Worm (Caenorhabditis elegans) whole organism, young adult: Measurements from ENCODE around the gene C16B8.4.

ENCODE experiments used
- B0261.1 ChIP-seq: sonication (generic microtip); optimal IDR thresholded peaks from 2 replicates; lab custom pipeline; 2016; ENCODE audit warnings: mild to moderate bottlenecking, missing genetic modification characterization, moderate library complexity, missing compliant biosample characterization
- C06A6.2 ChIP-seq: fragments of 200-800 bp; sonication (Bioruptor generic); conservative IDR thresholded peaks from 2 replicates; pipeline ENCODE4 v1.3.6; 2022; ENCODE audit warnings: missing genetic modification characterization, missing compliant biosample characterization
- F33H1.4 ChIP-seq: fragments of 200-800 bp; sonication (Bioruptor generic); IDR thresholded peaks from 2 replicates; pipeline ENCODE4 v1.3.6; 2022; ENCODE audit warnings: missing genetic modification reagents, missing genetic modification characterization, missing compliant biosample characterization
- F52B5.7 ChIP-seq: sonication (generic microtip); optimal IDR thresholded peaks from 2 replicates; lab custom pipeline; 2016; ENCODE audit warnings: mild to moderate bottlenecking, missing genetic modification characterization, missing compliant biosample characterization
- F55B11.4 ChIP-seq: sonication (generic microtip); optimal IDR thresholded peaks from 2 replicates; lab custom pipeline; 2016; ENCODE audit warnings: missing compliant biosample characterization, missing genetic modification characterization, borderline replicate concordance; ENCODE audit not compliant: insufficient read depth
- F57A8.1 ChIP-seq: fragments of 200-800 bp; sonication (Bioruptor generic); optimal IDR thresholded peaks from 2 replicates; lab custom pipeline; 2018; ENCODE audit warnings: mild to moderate bottlenecking, missing genetic modification characterization, moderate library complexity, missing compliant biosample characterization
- T07F8.4 ChIP-seq: sonication (generic microtip); optimal IDR thresholded peaks from 2 replicates; lab custom pipeline; 2016; ENCODE audit warnings: mild to moderate bottlenecking, missing genetic modification characterization, moderate library complexity, missing compliant biosample characterization
- T26A5.8 ChIP-seq: sonication (generic microtip); optimal IDR thresholded peaks from 2 replicates; lab custom pipeline; 2016; ENCODE audit warnings: missing genetic modification characterization, missing compliant biosample characterization
- Y53F4B.3 ChIP-seq: fragments of 200-800 bp; sonication (Bioruptor generic); IDR thresholded peaks from 2 replicates; pipeline ENCODE4 v1.3.6; 2022; ENCODE audit warnings: missing genetic modification reagents, missing genetic modification characterization, missing compliant biosample characterization
- Y95B8A.8 ChIP-seq: fragments of 200-800 bp; sonication (Bioruptor generic); IDR thresholded peaks from 2 replicates; pipeline ENCODE4 v1.3.6; 2022; ENCODE audit warnings: missing genetic modification reagents, missing genetic modification characterization, missing compliant biosample characterization
- aptf-3 ChIP-seq: fragments of 200-800 bp; sonication (Bioruptor generic); IDR thresholded peaks from 2 replicates; pipeline ENCODE4 v1.3.6; 2022; ENCODE audit warnings: missing genetic modification characterization, missing compliant biosample characterization
- atf-7 ChIP-seq: sonication (generic microtip); optimal IDR thresholded peaks from 2 replicates; lab custom pipeline; 2017; ENCODE audit warnings: mild to moderate bottlenecking, missing genetic modification characterization, missing compliant biosample characterization
- athp-1 ChIP-seq: sonication (generic microtip); optimal IDR thresholded peaks from 2 replicates; lab custom pipeline; 2017; ENCODE audit warnings: mild to moderate bottlenecking, missing genetic modification characterization, missing compliant biosample characterization
- attf-3 ChIP-seq: fragments of 200-800 bp; sonication (Bioruptor generic); conservative IDR thresholded peaks from 2 replicates; pipeline ENCODE4 v1.3.6; 2022; ENCODE audit warnings: missing genetic modification reagents, missing genetic modification characterization, missing compliant biosample characterization
- ccch-3 ChIP-seq: fragments of 200-800 bp; sonication (Bioruptor generic); optimal IDR thresholded peaks from 2 replicates; lab custom pipeline; 2018; ENCODE audit warnings: mild to moderate bottlenecking, missing genetic modification characterization, missing compliant biosample characterization
- cebp-1 ChIP-seq, 2 experiments: fragments of 200-800 bp in 1 of 2; sonication (Bioruptor generic) in 1 of 2; sonication (generic microtip) in 1 of 2; IDR thresholded peaks in 1 of 2; optimal IDR thresholded peaks in 1 of 2; 2 replicates each; pipeline versions ENCODE4 v1.3.6 to Lab custom; 2017 to 2022; ENCODE audit warnings: missing compliant biosample characterization in 2 of 2, missing genetic modification characterization in 2 of 2, mild to moderate bottlenecking in 1 of 2, missing genetic modification reagents in 1 of 2, moderate library complexity in 1 of 2
- cebp-2 ChIP-seq: fragments of 200-800 bp; sonication (Bioruptor generic); IDR thresholded peaks from 2 replicates; pipeline ENCODE4 v1.3.6; 2022; ENCODE audit warnings: missing genetic modification characterization, missing compliant biosample characterization
- ceh-27 ChIP-seq: fragments of 200-800 bp; sonication (Bioruptor generic); optimal IDR thresholded peaks from 2 replicates; lab custom pipeline; 2018; ENCODE audit warnings: mild to moderate bottlenecking, missing genetic modification characterization, moderate library complexity, missing compliant biosample characterization
- ceh-79 ChIP-seq: sonication (generic microtip); optimal IDR thresholded peaks from 2 replicates; lab custom pipeline; 2017; ENCODE audit warnings: mild to moderate bottlenecking, missing genetic modification characterization, missing compliant biosample characterization
- ceh-91 ChIP-seq: fragments of 200-800 bp; sonication (Bioruptor generic); IDR thresholded peaks from 2 replicates; pipeline ENCODE4 v1.3.6; 2022; ENCODE audit warnings: missing genetic modification reagents, missing genetic modification characterization, missing compliant biosample characterization
- dox-1 ChIP-seq: fragments of 200-800 bp; sonication (Bioruptor generic); IDR thresholded peaks from 2 replicates; pipeline ENCODE4 v1.3.6; 2022; ENCODE audit warnings: missing genetic modification reagents, missing genetic modification characterization, missing compliant biosample characterization
- ets-4 ChIP-seq: fragments of 200-800 bp; sonication (Bioruptor generic); optimal IDR thresholded peaks from 2 replicates; lab custom pipeline; 2018; ENCODE audit warnings: mild to moderate bottlenecking, missing genetic modification characterization, missing compliant biosample characterization
- fkh-3 ChIP-seq: sonication (generic microtip); optimal IDR thresholded peaks from 2 replicates; lab custom pipeline; 2016; ENCODE audit warnings: mild to moderate bottlenecking, missing genetic modification characterization, missing compliant biosample characterization
- hmg-1.2 ChIP-seq: fragments of 200-800 bp; sonication (Bioruptor generic); IDR thresholded peaks from 2 replicates; pipeline ENCODE4 v1.3.6; 2022; ENCODE audit warnings: missing genetic modification reagents, missing genetic modification characterization, missing compliant biosample characterization
- hmg-20 ChIP-seq: fragments of 200-800 bp; sonication (Bioruptor generic); IDR thresholded peaks from 2 replicates; pipeline ENCODE4 v1.3.6; 2022; ENCODE audit warnings: missing genetic modification reagents, missing genetic modification characterization, missing compliant biosample characterization
- hsf-1 ChIP-seq: fragments of 200-800 bp; sonication (Bioruptor generic); IDR thresholded peaks from 2 replicates; pipeline ENCODE4 v1.3.6; 2022; ENCODE audit warnings: missing genetic modification reagents, missing genetic modification characterization, missing compliant biosample characterization
- lag-1 ChIP-seq: fragments of 200-800 bp; sonication (Bioruptor generic); IDR thresholded peaks from 2 replicates; pipeline ENCODE4 v1.3.6; 2022; ENCODE audit warnings: missing genetic modification reagents, missing genetic modification characterization, missing compliant biosample characterization
- let-607 ChIP-seq, 2 experiments: fragments of 200-800 bp in 1 of 2; sonication (Bioruptor generic) in 1 of 2; sonication (generic microtip) in 1 of 2; optimal IDR thresholded peaks; 2 replicates each; lab custom pipeline; 2016 to 2018; ENCODE audit warnings: mild to moderate bottlenecking in 2 of 2, missing compliant biosample characterization in 2 of 2, missing genetic modification characterization in 2 of 2, moderate library complexity in 2 of 2, missing genotype in 1 of 2
- lin-54 ChIP-seq: fragments of 200-800 bp; sonication (Bioruptor generic); optimal IDR thresholded peaks from 2 replicates; lab custom pipeline; 2018; ENCODE audit warnings: mild to moderate bottlenecking, missing genetic modification characterization, missing compliant biosample characterization
- madf-10 ChIP-seq: sonication (generic microtip); optimal IDR thresholded peaks from 2 replicates; lab custom pipeline; 2016; ENCODE audit warnings: mild to moderate bottlenecking, missing genetic modification characterization, missing compliant biosample characterization
- madf-3 ChIP-seq: fragments of 200-800 bp; sonication (Bioruptor generic); IDR thresholded peaks from 2 replicates; pipeline ENCODE4 v1.3.6; 2022; ENCODE audit warnings: missing genetic modification reagents, missing genetic modification characterization, missing compliant biosample characterization
- mxl-1 ChIP-seq: sonication (generic microtip); optimal IDR thresholded peaks from 2 replicates; lab custom pipeline; 2016; ENCODE audit warnings: missing genetic modification characterization, missing compliant biosample characterization
- nfya-1 ChIP-seq: sonication (generic microtip); optimal IDR thresholded peaks from 2 replicates; lab custom pipeline; 2017; ENCODE audit warnings: antibody characterized with exemption, missing compliant biosample characterization, missing genetic modification characterization, borderline replicate concordance; ENCODE audit not compliant: insufficient read depth
- nhr-179 ChIP-seq: sonication (generic microtip); optimal IDR thresholded peaks from 2 replicates; lab custom pipeline; 2016; ENCODE audit warnings: mild to moderate bottlenecking, missing genetic modification characterization, missing compliant biosample characterization
- nhr-27 ChIP-seq: fragments of 200-800 bp; sonication (Bioruptor generic); optimal IDR thresholded peaks from 2 replicates; lab custom pipeline; 2018; ENCODE audit warnings: mild to moderate bottlenecking, missing genetic modification characterization, moderate library complexity, missing compliant biosample characterization
- nhr-80 ChIP-seq: sonication (generic microtip); optimal IDR thresholded peaks from 2 replicates; lab custom pipeline; 2016; ENCODE audit warnings: missing genetic modification characterization, missing compliant biosample characterization
- nhr-90 ChIP-seq: sonication (generic microtip); optimal IDR thresholded peaks from 2 replicates; lab custom pipeline; 2016; ENCODE audit warnings: missing genotype, mild to moderate bottlenecking, missing genetic modification characterization, missing compliant biosample characterization
- somi-1 ChIP-seq: fragments of 200-800 bp; sonication (Bioruptor generic); optimal IDR thresholded peaks from 2 replicates; lab custom pipeline; 2018; ENCODE audit warnings: mild to moderate bottlenecking, missing genetic modification characterization, missing compliant biosample characterization
- tbp1 ChIP-seq: fragments of 200-800 bp; sonication (Bioruptor generic); optimal IDR thresholded peaks from 2 replicates; lab custom pipeline; 2018; ENCODE audit warnings: mild to moderate bottlenecking, missing genetic modification characterization, missing compliant biosample characterization
- tbx-9 ChIP-seq: sonication (generic microtip); optimal IDR thresholded peaks from 2 replicates; lab custom pipeline; 2016; ENCODE audit warnings: borderline replicate concordance, missing genetic modification characterization, inconsistent platforms, missing compliant biosample characterization
- unc-62 ChIP-seq: fragments of 150-350 bp; optimal IDR thresholded peaks from 2 replicates; lab custom pipeline; 2014; ENCODE audit warnings: missing biosample characterization, missing genetic modification reagents, missing genetic modification characterization
- zim-3 ChIP-seq: sonication (generic microtip); optimal IDR thresholded peaks from 2 replicates; lab custom pipeline; 2017; ENCODE audit warnings: mild to moderate bottlenecking, missing genetic modification characterization, moderate library complexity, missing compliant biosample characterization
- ztf-22 ChIP-seq: fragments of 200-800 bp; sonication (Bioruptor generic); optimal IDR thresholded peaks from 2 replicates; lab custom pipeline; 2018; ENCODE audit warnings: mild to moderate bottlenecking, missing genetic modification characterization, moderate library complexity, missing compliant biosample characterization
- ztf-28 ChIP-seq: fragments of 200-800 bp; sonication (Bioruptor generic); IDR thresholded peaks from 2 replicates; pipeline ENCODE4 v1.3.6; 2022; ENCODE audit warnings: missing genetic modification reagents, missing genetic modification characterization, missing compliant biosample characterization

The C16B8.4 gene

ce11 chrX:4010383-4010782 is 36.9 kb upstream of the C16B8.4 start:
- TF ChIP-seq dox-1 (0 out of 2 replicates have a peak, but pooled peaks have one; percentile 22), nhr-27 (tag; lab: Kevin White, UChicago) (no peak), fkh-3 (tag; lab: Kevin White, UChicago) (no peak)

- TF ChIP-seq nhr-80 (tag; lab: Kevin White, UChicago) (peak; percentile 95), cebp-2 (0 out of 2 replicates have a peak, but pooled peaks have one; percentile 17), tbp1 (GFP tag; lab: Kevin White, UChicago) (peak; percentile 30), attf-3 (GFP tag; lab: Robert Waterston, UW) (no peak), F55B11.4 (tag; lab: Kevin White, UChicago) (no peak), madf-10 (tag; lab: Kevin White, UChicago) (peak; percentile 27), ceh-79 (tag; lab: Kevin White, UChicago) (no peak), lag-1 (GFP tag; lab: Robert Waterston, UW) (no peak), lin-54 (GFP tag; lab: Kevin White, UChicago) (no peak), dox-1 (0 out of 2 replicates have a peak, but pooled peaks have one; percentile 14), ztf-22 (peak; percentile 22), atf-7 (tag; lab: Kevin White, UChicago) (peak; percentile 71), ets-4 (GFP tag; lab: Kevin White, UChicago) (peak; percentile 46), madf-3 (GFP tag; lab: Robert Waterston, UW) (no peak), nfya-1 (tag; lab: Kevin White, UChicago) (no peak), unc-62 (GFP tag; lab: Kevin White, UChicago) (no peak), Y95B8A.8 (GFP tag; lab: Robert Waterston, UW) (no peak), aptf-3 (GFP tag; lab: Robert Waterston, UW) (no peak)
These were observed 35.5 kb upstream of the C16B8.4 start for ce11 chrX:4008922-4009321.

ce11 chrX:4007724-4008123 is 34.3 kb upstream of the C16B8.4 start:
- TF ChIP-seq aptf-3 (GFP tag; lab: Robert Waterston, UW) (no peak), T26A5.8 (tag; lab: Kevin White, UChicago) (no peak), mxl-1 (tag; lab: Kevin White, UChicago) (no peak), somi-1 (GFP tag; lab: Kevin White, UChicago) (no peak), hsf-1 (GFP tag; lab: Robert Waterston, UW) (no peak), T07F8.4 (tag; lab: Kevin White, UChicago) (no peak), let-607 (tag; optimal IDR thresholded peaks at IDR 0.05; lab: Kevin White, UChicago) (peak; percentile 24 to 86), ceh-27 (GFP tag; lab: Kevin White, UChicago) (no peak), nhr-179 (tag; lab: Kevin White, UChicago) (peak; percentile 2), cebp-1 (GFP tag; IDR thresholded peaks at IDR 0.05; lab: Robert Waterston, UW) (no peak), cebp-1 (tag; optimal IDR thresholded peaks at IDR 0.05; lab: Kevin White, UChicago) (peak; percentile 55), atf-7 (tag; lab: Kevin White, UChicago) (peak; percentile 44), Y53F4B.3 (GFP tag; lab: Robert Waterston, UW) (no peak), ets-4 (GFP tag; lab: Kevin White, UChicago) (peak; percentile 57), zim-3 (tag; lab: Kevin White, UChicago) (no peak), F52B5.7 (tag; lab: Kevin White, UChicago) (no peak), hmg-20 (GFP tag; lab: Robert Waterston, UW) (no peak), B0261.1 (tag; lab: Kevin White, UChicago) (no peak), ceh-91 (GFP tag; lab: Robert Waterston, UW) (no peak), athp-1 (tag; lab: Kevin White, UChicago) (no peak), F57A8.1 (GFP tag; lab: Kevin White, UChicago) (no peak), ccch-3 (GFP tag; lab: Kevin White, UChicago) (no peak), lag-1 (GFP tag; lab: Robert Waterston, UW) (no peak), cebp-2 (0 out of 2 replicates have a peak, but pooled peaks have one; percentile 33), ztf-22 (peak; percentile 71), tbx-9 (no peak), ceh-79 (tag; lab: Kevin White, UChicago) (no peak), C06A6.2 (GFP tag; lab: Robert Waterston, UW) (no peak), hmg-1.2 (GFP tag; lab: Robert Waterston, UW) (no peak), ztf-28 (GFP tag; lab: Robert Waterston, UW) (no peak), nhr-90 (peak; percentile 87), F33H1.4 (GFP tag; lab: Robert Waterston, UW) (no peak)
